Fruit fly (Drosophila melanogaster): ENCODE results near the gene MSAmiP.

DNA sequence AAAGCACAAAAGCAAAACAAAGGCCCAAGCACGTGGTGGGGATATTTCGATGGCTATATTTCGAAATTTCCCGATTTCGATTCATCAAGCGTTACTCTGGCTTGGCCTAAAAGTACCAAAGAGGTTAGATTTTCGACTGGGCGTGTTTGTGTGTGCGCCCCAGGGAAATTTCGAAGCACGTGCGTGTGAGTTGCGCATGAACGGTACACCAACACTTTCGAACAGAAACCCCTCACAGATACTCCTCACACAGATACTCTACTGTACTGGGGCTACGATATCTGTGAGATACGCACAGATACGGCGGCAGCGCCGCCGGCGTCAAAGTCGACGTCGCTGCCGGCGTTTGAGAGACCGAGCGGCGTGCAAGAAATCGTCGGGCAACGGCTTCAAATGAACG is 46.3 kb downstream of the MSAmiP start:
- TF ChIP-seq Gug (GFP tag; IDR thresholded peaks at IDR 0.05) (no peak), CG8632 (GFP tag; optimal IDR thresholded peaks at IDR 0.05) (no peak), Lpt (GFP tag; optimal IDR thresholded peaks at IDR 0.05) (no peak), CG11294 (GFP tag; IDR thresholded peaks at IDR 0.05) (no peak), CG6792 (GFP tag; optimal IDR thresholded peaks at IDR 0.05) (no peak), Hr4 (GFP tag; optimal IDR thresholded peaks at IDR 0.05) (no peak), topi (GFP tag; optimal IDR thresholded peaks at IDR 0.05) (no peak), dsx (GFP tag; optimal IDR thresholded peaks at IDR 0.05; ENCODE audit: poor library complexity, severe bottlenecking) (no peak), Blimp-1 (GFP tag; optimal IDR thresholded peaks at IDR 0.05) (no peak), Sox14 (GFP tag; optimal IDR thresholded peaks at IDR 0.05) (no peak), Sox102F (GFP tag; optimal IDR thresholded peaks at IDR 0.05) (no peak), pdm3 (GFP tag; optimal IDR thresholded peaks at IDR 0.05) (no peak), CG34406 (GFP tag; optimal IDR thresholded peaks at IDR 0.05) (no peak), CG3032 (tag; optimal IDR thresholded peaks at IDR 0.05) (no peak)

Measured in whole organism, prepupa.